Fruit fly (Drosophila melanogaster): ENCODE data around the gene Ada.

Gene Ada

DNA sequence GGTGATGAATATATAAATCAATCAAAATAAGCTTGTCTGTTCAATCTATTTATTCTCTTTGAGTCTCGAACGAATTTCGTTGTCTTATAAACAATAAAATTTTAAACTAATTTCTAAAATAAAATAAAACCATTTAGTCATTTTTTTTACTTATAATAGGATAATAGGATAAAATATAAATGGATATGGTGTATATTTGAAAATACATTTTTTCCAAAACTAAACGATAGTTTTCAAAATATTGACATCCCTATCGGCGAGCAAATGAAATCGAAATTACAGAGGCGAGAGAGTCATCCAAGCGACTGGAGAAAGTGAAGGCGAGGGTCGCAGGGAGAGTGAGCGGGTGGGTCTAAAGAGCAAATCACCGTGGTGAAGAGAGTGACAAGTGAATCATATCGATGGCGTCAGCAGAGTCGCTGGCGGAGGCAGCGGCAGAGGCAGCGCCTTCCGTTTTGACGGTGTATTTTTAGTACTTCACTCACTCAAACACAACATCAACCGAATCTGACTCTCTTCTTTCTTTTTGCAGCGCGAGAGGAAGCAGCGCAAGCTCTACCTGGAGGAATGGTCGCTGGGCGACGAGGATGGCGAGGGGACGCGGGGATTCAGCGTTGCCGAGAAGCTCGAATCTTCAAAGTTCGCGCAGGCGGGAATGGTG is 7.5 kb upstream of the Ada start:
- TF ChIP-seq dl (GFP tag; optimal IDR thresholded peaks at IDR 0.05; ENCODE audit: insufficient read depth in 1 of 2, partially characterized antibody in 2 of 2) = peak; percentile 83 to 90
- TF ChIP-seq OdsH (GFP tag; optimal IDR thresholded peaks at IDR 0.05) = peak; percentile 96
- TF ChIP-seq CrebA (GFP tag; optimal IDR thresholded peaks at IDR 0.05; ENCODE audit: borderline replicate concordance) = no peak
- TF ChIP-seq br (GFP tag; optimal IDR thresholded peaks at IDR 0.05) = peak; percentile 84
- peak; percentile 63 for TF ChIP-seq sv (GFP tag; optimal IDR thresholded peaks at IDR 0.05)
- TF ChIP-seq woc (GFP tag; optimal IDR thresholded peaks at IDR 0.05) = peak; percentile 73
- TF ChIP-seq CG32264 (GFP tag; optimal IDR thresholded peaks at IDR 0.05) = peak; percentile 21
- TF ChIP-seq sage (GFP tag; optimal IDR thresholded peaks at IDR 0.05) = peak; percentile 77
- no peak for TF ChIP-seq lola (GFP tag; optimal IDR thresholded peaks at IDR 0.05)
- TF ChIP-seq h (GFP tag; optimal IDR thresholded peaks at IDR 0.05) = peak; percentile 90
- no peak for TF ChIP-seq Mio (GFP tag; optimal IDR thresholded peaks at IDR 0.05)
- TF ChIP-seq brk (GFP tag; optimal IDR thresholded peaks at IDR 0.05) = no peak
- no peak for TF ChIP-seq N (GFP tag; optimal IDR thresholded peaks at IDR 0.05)
- no peak for TF ChIP-seq Abd-B (GFP tag; optimal IDR thresholded peaks at IDR 0.05)
- TF ChIP-seq Hnf4 (GFP tag; optimal IDR thresholded peaks at IDR 0.05) = peak; percentile 91
- TF ChIP-seq dsf (GFP tag; optimal IDR thresholded peaks at IDR 0.05; ENCODE audit: borderline replicate concordance) = peak; percentile 81
- no peak for TF ChIP-seq usp (GFP tag; optimal IDR thresholded peaks at IDR 0.05)
- peak; percentile 72 for TF ChIP-seq CG9705 (GFP tag; optimal IDR thresholded peaks at IDR 0.05)
- TF ChIP-seq Sp1 (GFP tag; optimal IDR thresholded peaks at IDR 0.05) = peak; percentile 97
- peak; percentile 79 for TF ChIP-seq ey (GFP tag; optimal IDR thresholded peaks at IDR 0.05)
- TF ChIP-seq Hr83 (GFP tag; optimal IDR thresholded peaks at IDR 0.05; ENCODE audit: poor library complexity, severe bottlenecking) = peak; percentile 28
- TF ChIP-seq Hr78 (GFP tag; optimal IDR thresholded peaks at IDR 0.05) = no peak
- TF ChIP-seq jim (GFP tag; optimal IDR thresholded peaks at IDR 0.05) = no peak
- peak; percentile 96 for TF ChIP-seq Vsx2 (GFP tag; optimal IDR thresholded peaks at IDR 0.05; ENCODE audit: partially characterized antibody)
- peak; percentile 91 for TF ChIP-seq fru (GFP tag; optimal IDR thresholded peaks at IDR 0.05)
- no peak for TF ChIP-seq GATAd (GFP tag; optimal IDR thresholded peaks at IDR 0.05)
- TF ChIP-seq HLH106 (tag; optimal IDR thresholded peaks at IDR 0.05) = peak; percentile 96
- no peak for TF ChIP-seq pan (optimal IDR thresholded peaks at IDR 0.05)
- TF ChIP-seq Jra (GFP tag; optimal IDR thresholded peaks at IDR 0.05) = peak; percentile 84
- peak; percentile 81 for TF ChIP-seq dmrt93B (GFP tag; optimal IDR thresholded peaks at IDR 0.05)
- TF ChIP-seq rgr (GFP tag; optimal IDR thresholded peaks at IDR 0.05) = peak; percentile 95
- no peak for TF ChIP-seq Rel (GFP tag; optimal IDR thresholded peaks at IDR 0.05)
- TF ChIP-seq Rel (tag; optimal IDR thresholded peaks at IDR 0.05) = no peak
- TF ChIP-seq Dif (GFP tag; optimal IDR thresholded peaks at IDR 0.05; ENCODE audit: partially characterized antibody) = peak; percentile 93
- TF ChIP-seq Myc (optimal IDR thresholded peaks at IDR 0.05) = no peak
- no peak for TF ChIP-seq Dfd (GFP tag; optimal IDR thresholded peaks at IDR 0.05)
- TF ChIP-seq foxo (GFP tag; optimal IDR thresholded peaks at IDR 0.05) = peak in 1 of 2 experiments; percentile 94
- TF ChIP-seq psq (GFP tag; optimal IDR thresholded peaks at IDR 0.05) = peak; percentile 92
- TF ChIP-seq tai (GFP tag; optimal IDR thresholded peaks at IDR 0.05) = no peak

DNA sequence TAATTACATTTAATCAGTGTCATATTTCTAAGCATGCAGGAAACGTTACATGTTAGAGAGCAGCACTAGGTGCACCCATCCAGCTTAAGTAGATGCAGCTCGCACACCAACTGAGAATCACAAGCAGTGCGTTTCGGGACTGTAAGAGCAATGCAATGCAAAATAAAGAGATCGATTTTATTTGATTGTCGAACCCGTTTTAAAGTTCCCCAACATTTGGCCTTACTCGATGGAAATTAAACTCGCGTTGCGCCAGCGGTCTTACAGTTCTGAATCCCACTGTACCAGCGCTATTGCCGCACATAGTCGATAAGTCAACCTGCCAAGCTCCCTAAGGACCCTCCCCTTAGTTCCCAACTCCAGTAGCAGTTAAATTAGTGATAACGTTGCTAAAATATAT is 2.2 kb upstream of the Ada start:
- TF ChIP-seq Mio (GFP tag; optimal IDR thresholded peaks at IDR 0.05) (no peak), brk (GFP tag; optimal IDR thresholded peaks at IDR 0.05) (no peak), Dfd (GFP tag; optimal IDR thresholded peaks at IDR 0.05) (no peak), OdsH (GFP tag; optimal IDR thresholded peaks at IDR 0.05) (no peak), usp (GFP tag; optimal IDR thresholded peaks at IDR 0.05) (no peak), Abd-B (GFP tag; optimal IDR thresholded peaks at IDR 0.05) (no peak), tai (GFP tag; optimal IDR thresholded peaks at IDR 0.05) (no peak), foxo (GFP tag; optimal IDR thresholded peaks at IDR 0.05) (peak in 1 of 2 experiments; percentile 31), rgr (GFP tag; optimal IDR thresholded peaks at IDR 0.05) (peak; percentile 25), GATAd (GFP tag; optimal IDR thresholded peaks at IDR 0.05) (no peak), dmrt93B (GFP tag; optimal IDR thresholded peaks at IDR 0.05) (no peak), ey (GFP tag; optimal IDR thresholded peaks at IDR 0.05) (peak; percentile 14)

Measured in whole organism, wandering third instar larva.